Fruit fly (Drosophila melanogaster) whole organism, embryonic: ENCODE data around the gene CG4297.

ENCODE experiments used
- Abd-B ChIP-seq: fragments of 200-800 bp; sonication (Bioruptor generic); optimal IDR thresholded peaks from 2 replicates; lab custom pipeline; 2018; ENCODE audit warnings: missing biosample characterization, mild to moderate bottlenecking, missing genetic modification characterization, moderate library complexity
- Atf6 ChIP-seq: fragments of 200-800 bp; sonication (Bioruptor generic); IDR thresholded peaks from 2 replicates; pipeline ENCODE4 v1.3.6; 2022; ENCODE audit warnings: missing biosample characterization, missing genetic modification characterization
- BEAF-32 ChIP-seq: fragments of 200-800 bp; sonication (Bioruptor generic); optimal IDR thresholded peaks from 3 replicates; lab custom pipeline; 2017; ENCODE audit warnings: missing biosample characterization, missing genetic modification characterization, mild to moderate bottlenecking, moderate library complexity, missing genetic modification reagents
- CG10147 ChIP-seq: fragments of 200-800 bp; sonication (Bioruptor generic); optimal IDR thresholded peaks from 2 replicates; lab custom pipeline; 2019; ENCODE audit warnings: missing biosample characterization, mild to moderate bottlenecking, missing genetic modification characterization, moderate library complexity
- CG1024 ChIP-seq: fragments of 200-800 bp; sonication (Bioruptor generic); IDR thresholded peaks from 2 replicates; pipeline ENCODE4 v1.3.6; 2022; ENCODE audit warnings: missing biosample characterization, missing genetic modification characterization
- CG10267 ChIP-seq: fragments of 200-800 bp; sonication (Bioruptor generic); optimal IDR thresholded peaks from 2 replicates; lab custom pipeline; 2018; ENCODE audit warnings: missing biosample characterization, mild to moderate bottlenecking, missing genetic modification characterization, moderate library complexity
- CG1233 ChIP-seq: fragments of 200-800 bp; sonication (Bioruptor generic); optimal IDR thresholded peaks from 4 replicates; lab custom pipeline; 2018; ENCODE audit warnings: missing biosample characterization, mild to moderate bottlenecking, missing genetic modification characterization
- CG17186 ChIP-seq: fragments of 200-800 bp; sonication (Bioruptor generic); optimal IDR thresholded peaks from 3 replicates; lab custom pipeline; 2017; ENCODE audit warnings: missing biosample characterization, missing genetic modification reagents, missing genetic modification characterization
- CG17328 ChIP-seq: fragments of 200-800 bp; sonication (Bioruptor generic); IDR thresholded peaks from 2 replicates; pipeline ENCODE4 v1.3.6; 2022; ENCODE audit warnings: missing biosample characterization, missing genetic modification characterization
- CG17385 ChIP-seq: fragments of 200-800 bp; sonication (Bioruptor generic); optimal IDR thresholded peaks from 3 replicates; lab custom pipeline; 2018; ENCODE audit warnings: missing biosample characterization, mild to moderate bottlenecking, missing genetic modification characterization
- CG18011 ChIP-seq: fragments of 200-800 bp; sonication (Bioruptor generic); optimal IDR thresholded peaks from 2 replicates; lab custom pipeline; 2017; ENCODE audit warnings: missing biosample characterization, missing genetic modification characterization, mild to moderate bottlenecking, moderate library complexity, missing genotype
- CG2678 ChIP-seq: fragments of 200-800 bp; sonication (Bioruptor generic); optimal IDR thresholded peaks from 3 replicates; lab custom pipeline; 2019; ENCODE audit warnings: missing biosample characterization, mild to moderate bottlenecking, missing genetic modification characterization, moderate library complexity
- CG30403 ChIP-seq: fragments of 200-800 bp; sonication (Bioruptor generic); optimal IDR thresholded peaks from 3 replicates; lab custom pipeline; 2016; ENCODE audit warnings: missing biosample characterization, missing genetic modification characterization
- CG3281 ChIP-seq: fragments of 200-800 bp; sonication (Bioruptor generic); optimal IDR thresholded peaks from 3 replicates; lab custom pipeline; 2017; ENCODE audit warnings: missing biosample characterization, mild to moderate bottlenecking, missing genetic modification characterization
- CG3838 ChIP-seq: fragments of 200-800 bp; sonication (Bioruptor generic); optimal IDR thresholded peaks from 3 replicates; lab custom pipeline; 2016; ENCODE audit warnings: missing biosample characterization, missing genetic modification characterization
- CG4707 ChIP-seq: fragments of 200-800 bp; sonication (Bioruptor generic); optimal IDR thresholded peaks from 2 replicates; lab custom pipeline; 2018; ENCODE audit warnings: missing biosample characterization, mild to moderate bottlenecking, missing genetic modification characterization, moderate library complexity
- CG7271 ChIP-seq: fragments of 200-800 bp; sonication (Bioruptor generic); optimal IDR thresholded peaks from 2 replicates; lab custom pipeline; 2018; ENCODE audit warnings: missing biosample characterization, mild to moderate bottlenecking, missing genetic modification characterization, moderate library complexity
- CG7745 ChIP-seq: fragments of 200-800 bp; sonication (Bioruptor generic); optimal IDR thresholded peaks from 2 replicates; lab custom pipeline; 2018; ENCODE audit warnings: missing biosample characterization, mild to moderate bottlenecking, missing genetic modification characterization, moderate library complexity
- CG7928 ChIP-seq: fragments of 200-800 bp; sonication (Bioruptor generic); optimal IDR thresholded peaks from 2 replicates; lab custom pipeline; 2017; ENCODE audit warnings: missing biosample characterization, mild to moderate bottlenecking, missing genetic modification characterization
- Dad ChIP-seq: fragments of 200-800 bp; sonication (Bioruptor generic); optimal IDR thresholded peaks from 3 replicates; lab custom pipeline; 2016; ENCODE audit warnings: missing biosample characterization, missing genetic modification characterization
- Deaf1 ChIP-seq: fragments of 200-800 bp; optimal IDR thresholded peaks from 3 replicates; lab custom pipeline; 2019; ENCODE audit warnings: missing biosample characterization, mild to moderate bottlenecking, missing genetic modification characterization, moderate library complexity
- Dp ChIP-seq: fragments of 200-800 bp; sonication (Bioruptor generic); optimal IDR thresholded peaks from 2 replicates; lab custom pipeline; 2018; ENCODE audit warnings: missing biosample characterization, mild to moderate bottlenecking, missing genetic modification characterization, moderate library complexity
- Ets97D ChIP-seq: fragments of 200-800 bp; sonication (Bioruptor generic); optimal IDR thresholded peaks from 3 replicates; lab custom pipeline; 2016; ENCODE audit warnings: missing biosample characterization, missing genetic modification characterization
- HmgD ChIP-seq: fragments of 200-800 bp; sonication (Bioruptor generic); optimal IDR thresholded peaks from 3 replicates; lab custom pipeline; 2016; ENCODE audit warnings: missing biosample characterization, missing genetic modification characterization
- Hmr ChIP-seq: fragments of 200-800 bp; sonication (Bioruptor generic); optimal IDR thresholded peaks from 3 replicates; lab custom pipeline; 2017; ENCODE audit warnings: mild to moderate bottlenecking, missing biosample characterization, missing genetic modification reagents, missing genetic modification characterization
- Mad ChIP-seq: fragments of 200-800 bp; sonication (Bioruptor generic); optimal IDR thresholded peaks from 2 replicates; lab custom pipeline; 2016; ENCODE audit warnings: missing biosample characterization, missing genetic modification characterization
- Mrtf ChIP-seq: fragments of 200-800 bp; sonication (Bioruptor generic); IDR thresholded peaks from 3 replicates; pipeline ENCODE4 v1.3.6; 2022; ENCODE audit warnings: missing biosample characterization, missing genetic modification characterization
- Optix ChIP-seq: fragments of 200-800 bp; sonication (Bioruptor generic); IDR thresholded peaks from 3 replicates; pipeline ENCODE4 v1.3.6; 2022; ENCODE audit warnings: missing biosample characterization, missing genetic modification characterization
- Pdp1 ChIP-seq, 2 experiments: fragments of 200-800 bp; sonication (Bioruptor generic); optimal IDR thresholded peaks; 3 replicates each; lab custom pipeline; 2016; ENCODE audit warnings: missing biosample characterization in 2 of 2, missing genetic modification characterization in 2 of 2, mild to moderate bottlenecking in 1 of 2, moderate library complexity in 1 of 2
- Rx ChIP-seq: fragments of 200-800 bp; sonication (Bioruptor generic); IDR thresholded peaks from 2 replicates; pipeline ENCODE4 v1.3.6; 2022; ENCODE audit warnings: missing biosample characterization, missing genetic modification characterization
- br ChIP-seq: fragments of >200 bp; optimal IDR thresholded peaks from 2 replicates; lab custom pipeline; 2017
- bsh ChIP-seq, 2 experiments: fragments of 200-800 bp; sonication (Bioruptor generic); optimal IDR thresholded peaks; 2 replicates each; lab custom pipeline; 2017 to 2018; ENCODE audit warnings: mild to moderate bottlenecking in 2 of 2, missing biosample characterization in 2 of 2, missing genetic modification characterization in 2 of 2, moderate library complexity in 1 of 2
- btn ChIP-seq: fragments of 200-800 bp; sonication (Bioruptor generic); optimal IDR thresholded peaks from 2 replicates; lab custom pipeline; 2016; ENCODE audit warnings: missing biosample characterization, missing genetic modification characterization
- cwo ChIP-seq: fragments of 200-800 bp; sonication (Bioruptor generic); optimal IDR thresholded peaks from 3 replicates; lab custom pipeline; 2017; ENCODE audit warnings: missing biosample characterization, missing genetic modification characterization, mild to moderate bottlenecking, moderate library complexity, missing genetic modification reagents
- dpn ChIP-seq, 2 experiments: fragments of 200-800 bp; sonication (Bioruptor generic); optimal IDR thresholded peaks; 3 replicates each; lab custom pipeline; 2016; ENCODE audit warnings: missing biosample characterization in 2 of 2, missing genetic modification characterization in 2 of 2
- ewg ChIP-seq: fragments of 200-800 bp; sonication (Bioruptor generic); optimal IDR thresholded peaks from 3 replicates; lab custom pipeline; 2017; ENCODE audit warnings: mild to moderate bottlenecking, missing biosample characterization, missing genetic modification reagents, missing genetic modification characterization
- fd64A ChIP-seq: fragments of 200-800 bp; sonication (Bioruptor generic); optimal IDR thresholded peaks from 3 replicates; lab custom pipeline; 2018; ENCODE audit warnings: missing biosample characterization, mild to moderate bottlenecking, missing genetic modification characterization
- gro ChIP-seq: fragments of 200-800 bp; sonication (Bioruptor generic); optimal IDR thresholded peaks from 2 replicates; lab custom pipeline; 2016; ENCODE audit warnings: missing biosample characterization, missing genetic modification characterization
- gsb-n ChIP-seq: fragments of 200-800 bp; sonication (Bioruptor generic); optimal IDR thresholded peaks from 3 replicates; lab custom pipeline; 2018; ENCODE audit warnings: missing biosample characterization, mild to moderate bottlenecking, missing genetic modification characterization
- gt ChIP-seq: fragments of 200-800 bp; sonication (Bioruptor generic); IDR thresholded peaks from 2 replicates; pipeline ENCODE4 v1.3.6; 2022; ENCODE audit warnings: missing biosample characterization, missing genetic modification characterization
- hkb ChIP-seq, 2 experiments: fragments of 200-800 bp in 1 of 2; fragments of >200 bp in 1 of 2; sonication (Bioruptor generic) in 1 of 2; IDR thresholded peaks in 1 of 2; optimal IDR thresholded peaks in 1 of 2; 2 replicates each; pipeline versions ENCODE4 v1.3.6 to Lab custom; 2017 to 2022; ENCODE audit warnings: missing biosample characterization in 1 of 2, missing genetic modification characterization in 1 of 2
- inv ChIP-seq: fragments of 200-800 bp; sonication (Bioruptor generic); IDR thresholded peaks from 2 replicates; pipeline ENCODE4 v1.3.6; 2022; ENCODE audit warnings: missing biosample characterization, missing genetic modification characterization; ENCODE audit not compliant: partially characterized antibody
- knrl ChIP-seq: fragments of 200-800 bp; sonication (Bioruptor generic); IDR thresholded peaks from 3 replicates; pipeline ENCODE4 v1.3.6; 2022; ENCODE audit warnings: missing biosample characterization, missing genetic modification characterization; ENCODE audit not compliant: partially characterized antibody
- org-1 ChIP-seq: fragments of 200-800 bp; sonication (Bioruptor generic); optimal IDR thresholded peaks from 2 replicates; lab custom pipeline; 2017; ENCODE audit warnings: missing biosample characterization, missing genetic modification characterization
- phol ChIP-seq: fragments of 200-800 bp; sonication (Bioruptor generic); optimal IDR thresholded peaks from 3 replicates; lab custom pipeline; 2018; ENCODE audit warnings: missing biosample characterization, mild to moderate bottlenecking, missing genetic modification characterization, moderate library complexity
- pnt ChIP-seq: fragments of 200-800 bp; sonication (Bioruptor generic); optimal IDR thresholded peaks from 3 replicates; lab custom pipeline; 2016; ENCODE audit warnings: missing biosample characterization, missing genetic modification characterization
- sisA ChIP-seq: fragments of 200-800 bp; sonication (Bioruptor generic); IDR thresholded peaks from 2 replicates; pipeline ENCODE4 v1.3.6; 2022; ENCODE audit warnings: missing biosample characterization, missing genetic modification characterization
- stwl ChIP-seq: fragments of 200-800 bp; sonication (Bioruptor generic); optimal IDR thresholded peaks from 3 replicates; lab custom pipeline; 2018; ENCODE audit warnings: missing biosample characterization, mild to moderate bottlenecking, missing genetic modification characterization, moderate library complexity
- trem ChIP-seq: fragments of 200-800 bp; optimal IDR thresholded peaks from 3 replicates; lab custom pipeline; 2019; ENCODE audit warnings: missing biosample characterization, mild to moderate bottlenecking, missing genetic modification characterization, moderate library complexity
- trh ChIP-seq: fragments of 200-800 bp; sonication (Bioruptor generic); optimal IDR thresholded peaks from 2 replicates; lab custom pipeline; 2016; ENCODE audit warnings: missing biosample characterization, missing genetic modification characterization

Gene CG4297

DNA sequence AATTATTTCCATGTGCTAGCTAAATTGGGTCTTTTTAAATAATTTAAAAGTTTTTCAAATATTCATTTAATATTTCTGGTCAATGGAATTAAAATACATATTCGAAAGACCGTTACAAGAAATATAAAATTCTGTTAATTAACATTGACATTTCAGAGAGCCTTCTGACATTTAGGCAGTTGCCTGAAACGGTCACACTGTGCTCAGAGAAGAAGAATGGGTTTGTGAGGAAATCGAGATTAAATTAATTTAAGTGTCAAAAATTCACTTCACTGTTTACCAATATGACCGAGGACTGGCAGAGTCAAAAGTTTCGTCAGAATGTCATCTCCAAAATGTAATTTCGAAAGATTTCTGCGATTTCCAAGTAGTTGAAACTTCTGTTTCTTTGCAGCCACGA is 829 bp upstream of the CG4297 start, which contains the start of gene MED15 (continued):
- no peak for TF ChIP-seq phol (tag; lab: Kevin White, UChicago)
- no peak for TF ChIP-seq org-1 (GFP tag; lab: Kevin White, UChicago)
- no peak for TF ChIP-seq hkb (optimal IDR thresholded peaks at IDR 0.05; lab: Kevin White, UChicago)
- no peak for TF ChIP-seq hkb (GFP tag; IDR thresholded peaks at IDR 0.05; lab: Robert Waterston, UW)
- TF ChIP-seq CG7745 (tag; lab: Kevin White, UChicago), result no peak
- TF ChIP-seq CG18011 (GFP tag; lab: Kevin White, UChicago), result no peak
- TF ChIP-seq Dad, result no peak
- TF ChIP-seq Abd-B (GFP tag; lab: Kevin White, UChicago), result no peak
- no peak for TF ChIP-seq dpn (GFP tag; optimal IDR thresholded peaks at IDR 0.05; lab: Kevin White, UChicago)
- peak; percentile 2 for TF ChIP-seq trem
- peak; percentile 8 for TF ChIP-seq Dp (GFP tag; lab: Kevin White, UChicago)
- TF ChIP-seq CG17385 (GFP tag; lab: Kevin White, UChicago), result peak; percentile 59
- TF ChIP-seq knrl (GFP tag; lab: Robert Waterston, UW), result no peak
- no peak for TF ChIP-seq CG7928 (GFP tag; lab: Kevin White, UChicago)
- no peak for TF ChIP-seq sisA (GFP tag; lab: Robert Waterston, UW)
- TF ChIP-seq Atf6 (GFP tag; lab: Robert Waterston, UW), result no peak
- no peak for TF ChIP-seq btn (GFP tag; lab: Kevin White, UChicago)
- no peak for TF ChIP-seq CG30403 (GFP tag; lab: Kevin White, UChicago)
- no peak for TF ChIP-seq BEAF-32 (GFP tag; lab: Kevin White, UChicago)
- no peak for TF ChIP-seq Pdp1 (GFP tag; optimal IDR thresholded peaks at IDR 0.05; lab: Kevin White, UChicago)
- no peak for TF ChIP-seq CG3838 (GFP tag; lab: Kevin White, UChicago)
- TF ChIP-seq stwl (tag; lab: Kevin White, UChicago), result peak; percentile 55
- no peak for TF ChIP-seq CG17328 (GFP tag; lab: Robert Waterston, UW)
- TF ChIP-seq inv, result no peak
- no peak for TF ChIP-seq Hmr (GFP tag; lab: Kevin White, UChicago)

DNA sequence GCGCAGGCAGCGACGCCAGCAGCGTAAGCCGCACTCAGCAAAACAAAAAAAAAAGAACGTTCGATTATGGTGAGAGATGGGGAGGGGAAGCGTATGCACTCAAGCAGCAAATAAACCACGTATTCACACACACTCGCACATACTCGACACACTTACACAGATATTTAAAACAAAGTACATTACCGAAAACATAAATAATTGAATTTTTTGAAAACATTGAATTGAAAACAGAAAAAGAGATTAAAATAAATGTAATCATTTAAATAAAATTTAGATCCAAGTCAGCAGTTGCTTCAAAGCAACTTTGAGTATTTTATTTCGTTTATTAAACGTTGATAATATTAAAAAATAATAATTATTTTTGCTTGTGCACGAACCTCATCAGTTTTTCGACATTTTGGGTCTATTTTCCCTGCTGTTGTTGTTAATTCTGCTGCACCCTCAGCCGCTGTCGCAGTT is 950 bp downstream of the CG4297 start:
- TF ChIP-seq fd64A (GFP tag; lab: Kevin White, UChicago) (no peak), CG7271 (no peak), trh (GFP tag; lab: Kevin White, UChicago) (peak; percentile 27), ewg (GFP tag; lab: Kevin White, UChicago) (peak; percentile 52), gro (GFP tag; lab: Kevin White, UChicago) (no peak), Mad (GFP tag; lab: Kevin White, UChicago) (no peak), Deaf1 (no peak), gt (GFP tag; lab: Robert Waterston, UW) (no peak), pnt (GFP tag; lab: Kevin White, UChicago) (no peak), CG4707 (GFP tag; lab: Kevin White, UChicago) (no peak), CG10267 (tag; lab: Kevin White, UChicago) (peak; percentile 50), Mrtf (GFP tag; lab: Robert Waterston, UW) (no peak), Rx (GFP tag; lab: Robert Waterston, UW) (no peak), CG2678 (tag; lab: Kevin White, UChicago) (peak; percentile 83), Optix (no peak), Ets97D (no peak), CG3281 (GFP tag; lab: Kevin White, UChicago) (peak; percentile 56), cwo (GFP tag; lab: Kevin White, UChicago) (peak; percentile 50), Hmr (GFP tag; lab: Kevin White, UChicago) (peak; percentile 76), br (lab: Kevin White, UChicago) (no peak), CG1024 (GFP tag; lab: Robert Waterston, UW) (0 out of 2 replicates have a peak, but pooled peaks have one; percentile 18), CG17186 (GFP tag; lab: Kevin White, UChicago) (no peak), CG10147 (GFP tag; lab: Kevin White, UChicago) (peak; percentile 49), CG1233 (no peak), gsb-n (tag; lab: Kevin White, UChicago) (peak; percentile 60), bsh (GFP tag; optimal IDR thresholded peaks at IDR 0.05; lab: Kevin White, UChicago) (peak in 1 of 2 experiments; percentile 77), HmgD (no peak)
